Fruit fly (Drosophila melanogaster) whole organism, embryonic: ENCODE results near the gene CG18581.

ENCODE experiments used
- Atf3 ChIP-seq: fragments of 200-800 bp; sonication (Bioruptor generic); optimal IDR thresholded peaks from 3 replicates; lab custom pipeline; 2016; ENCODE audit warnings: missing biosample characterization, missing genetic modification characterization
- CG1024 ChIP-seq: fragments of 200-800 bp; sonication (Bioruptor generic); IDR thresholded peaks from 2 replicates; pipeline ENCODE4 v1.3.6; 2022; ENCODE audit warnings: missing biosample characterization, missing genetic modification characterization
- CG10274 ChIP-seq: fragments of 200-800 bp; sonication (Bioruptor generic); optimal IDR thresholded peaks from 3 replicates; lab custom pipeline; 2017; ENCODE audit warnings: missing biosample characterization, mild to moderate bottlenecking, missing genetic modification characterization
- CG11093 ChIP-seq: fragments of 200-800 bp; sonication (Bioruptor generic); IDR thresholded peaks from 3 replicates; pipeline ENCODE4 v1.3.6; 2022; ENCODE audit warnings: missing biosample characterization, missing genetic modification characterization
- CG11504 ChIP-seq: fragments of 200-800 bp; sonication (Bioruptor generic); optimal IDR thresholded peaks from 3 replicates; lab custom pipeline; 2019; ENCODE audit warnings: missing biosample characterization, mild to moderate bottlenecking, missing genetic modification characterization, moderate library complexity
- CG13894 ChIP-seq: fragments of 200-800 bp; sonication (Bioruptor generic); optimal IDR thresholded peaks from 3 replicates; lab custom pipeline; 2018; ENCODE audit warnings: missing biosample characterization, mild to moderate bottlenecking, missing genetic modification characterization, moderate library complexity
- CG2129 ChIP-seq: fragments of 200-800 bp; sonication (Bioruptor generic); IDR thresholded peaks from 2 replicates; pipeline ENCODE4 v1.3.6; 2022; ENCODE audit warnings: missing biosample characterization, missing genetic modification characterization; ENCODE audit not compliant: partially characterized antibody
- CG33213 ChIP-seq: fragments of 200-800 bp; sonication (Bioruptor generic); optimal IDR thresholded peaks from 3 replicates; lab custom pipeline; 2016; ENCODE audit warnings: missing biosample characterization, missing genetic modification characterization
- CG6654 ChIP-seq: fragments of 200-800 bp; sonication (Bioruptor generic); optimal IDR thresholded peaks from 2 replicates; lab custom pipeline; 2017; ENCODE audit warnings: missing biosample characterization, mild to moderate bottlenecking, missing genetic modification characterization
- CG6689 ChIP-seq: fragments of 200-800 bp; sonication (Bioruptor generic); IDR thresholded peaks from 2 replicates; pipeline ENCODE4 v1.3.6; 2022; ENCODE audit warnings: missing biosample characterization, missing genetic modification characterization
- CG6854 ChIP-seq: fragments of 200-800 bp; sonication (Bioruptor generic); optimal IDR thresholded peaks from 3 replicates; lab custom pipeline; 2017; ENCODE audit warnings: missing biosample characterization, mild to moderate bottlenecking, missing genetic modification characterization
- CG8089 ChIP-seq: fragments of 200-800 bp; sonication (Bioruptor generic); optimal IDR thresholded peaks from 3 replicates; lab custom pipeline; 2016; ENCODE audit warnings: missing biosample characterization, missing genetic modification characterization
- CG8359 ChIP-seq: fragments of 200-800 bp; sonication (Bioruptor generic); optimal IDR thresholded peaks from 2 replicates; lab custom pipeline; 2017; ENCODE audit warnings: missing biosample characterization, mild to moderate bottlenecking, missing genetic modification characterization, borderline replicate concordance
- CG8388 ChIP-seq: fragments of 200-800 bp; sonication (Bioruptor generic); optimal IDR thresholded peaks from 2 replicates; lab custom pipeline; 2019; ENCODE audit warnings: missing biosample characterization, mild to moderate bottlenecking, missing genetic modification characterization, moderate library complexity
- Chrac-16 ChIP-seq: fragments of 200-800 bp; sonication (Bioruptor generic); optimal IDR thresholded peaks from 3 replicates; lab custom pipeline; 2016; ENCODE audit warnings: missing biosample characterization, missing genetic modification characterization
- CkIIα-i1 ChIP-seq: fragments of 200-800 bp; sonication (Bioruptor generic); IDR thresholded peaks from 2 replicates; pipeline ENCODE4 v1.3.6; 2022; ENCODE audit warnings: missing biosample characterization, missing genetic modification characterization
- Dip2 ChIP-seq: fragments of 200-800 bp; sonication (Bioruptor generic); IDR thresholded peaks from 2 replicates; pipeline ENCODE4 v1.3.6; 2022; ENCODE audit warnings: missing biosample characterization, missing genetic modification characterization
- Doc2 ChIP-seq: fragments of 200-800 bp; sonication (Bioruptor generic); IDR thresholded peaks from 2 replicates; pipeline ENCODE4 v1.3.6; 2022; ENCODE audit warnings: missing biosample characterization, missing genetic modification characterization
- Drgx ChIP-seq: fragments of 200-800 bp; sonication (Bioruptor generic); IDR thresholded peaks from 2 replicates; pipeline ENCODE4 v1.3.6; 2022; ENCODE audit warnings: missing biosample characterization, missing genetic modification characterization
- Ets97D ChIP-seq: fragments of 200-800 bp; sonication (Bioruptor generic); optimal IDR thresholded peaks from 3 replicates; lab custom pipeline; 2016; ENCODE audit warnings: missing biosample characterization, missing genetic modification characterization
- Fer2 ChIP-seq: fragments of 200-800 bp; sonication (Bioruptor generic); optimal IDR thresholded peaks from 2 replicates; lab custom pipeline; 2018; ENCODE audit warnings: missing biosample characterization, mild to moderate bottlenecking, missing genetic modification characterization, moderate library complexity
- Gug ChIP-seq: fragments of 200-800 bp; sonication (Bioruptor generic); IDR thresholded peaks from 4 replicates; pipeline ENCODE4 v1.3.6; 2022; ENCODE audit warnings: missing biosample characterization, missing genetic modification characterization
- HLH4C ChIP-seq: fragments of 200-800 bp; sonication (Bioruptor generic); IDR thresholded peaks from 3 replicates; pipeline ENCODE4 v1.3.6; 2022; ENCODE audit warnings: missing biosample characterization, missing genetic modification characterization; ENCODE audit not compliant: partially characterized antibody
- HLH54F ChIP-seq: fragments of 200-800 bp; sonication (Bioruptor generic); optimal IDR thresholded peaks from 3 replicates; lab custom pipeline; 2016; ENCODE audit warnings: missing biosample characterization, missing genetic modification characterization
- HmgD ChIP-seq: fragments of 200-800 bp; sonication (Bioruptor generic); optimal IDR thresholded peaks from 3 replicates; lab custom pipeline; 2016; ENCODE audit warnings: missing biosample characterization, missing genetic modification characterization
- Hr3 ChIP-seq: fragments of 200-800 bp; sonication (Bioruptor generic); optimal IDR thresholded peaks from 3 replicates; lab custom pipeline; 2016; ENCODE audit warnings: missing biosample characterization, missing genetic modification characterization
- Hsf ChIP-seq: fragments of 200-800 bp; sonication (Bioruptor generic); optimal IDR thresholded peaks from 3 replicates; lab custom pipeline; 2016; ENCODE audit warnings: missing biosample characterization, missing genetic modification characterization
- Jarid2 ChIP-seq: fragments of 200-800 bp; sonication (Bioruptor generic); optimal IDR thresholded peaks from 3 replicates; lab custom pipeline; 2017; ENCODE audit warnings: mild to moderate bottlenecking, missing biosample characterization, missing genetic modification reagents, missing genetic modification characterization
- Oaz ChIP-seq: fragments of 200-800 bp; sonication (Bioruptor generic); IDR thresholded peaks from 2 replicates; pipeline ENCODE4 v1.3.6; 2022; ENCODE audit warnings: missing biosample characterization, missing genetic modification characterization
- Ptx1 ChIP-seq: fragments of 200-800 bp; sonication (Bioruptor generic); IDR thresholded peaks from 2 replicates; pipeline ENCODE4 v1.3.6; 2022; ENCODE audit warnings: missing biosample characterization, missing genetic modification characterization
- bsh ChIP-seq, 2 experiments: fragments of 200-800 bp; sonication (Bioruptor generic); optimal IDR thresholded peaks; 2 replicates each; lab custom pipeline; 2017 to 2018; ENCODE audit warnings: mild to moderate bottlenecking in 2 of 2, missing biosample characterization in 2 of 2, missing genetic modification characterization in 2 of 2, moderate library complexity in 1 of 2
- chm ChIP-seq: fragments of 200-800 bp; sonication (Bioruptor generic); IDR thresholded peaks from 2 replicates; pipeline ENCODE4 v1.3.6; 2022; ENCODE audit warnings: missing biosample characterization, missing genetic modification characterization
- exex ChIP-seq: fragments of 200-800 bp; sonication (Bioruptor generic); optimal IDR thresholded peaks from 4 replicates; lab custom pipeline; 2018; ENCODE audit warnings: missing biosample characterization, mild to moderate bottlenecking, missing genetic modification characterization, moderate library complexity
- fu2 ChIP-seq: fragments of 200-800 bp; sonication (Bioruptor generic); optimal IDR thresholded peaks from 2 replicates; lab custom pipeline; 2016; ENCODE audit warnings: missing biosample characterization, missing genetic modification characterization
- gro ChIP-seq: fragments of 200-800 bp; sonication (Bioruptor generic); optimal IDR thresholded peaks from 2 replicates; lab custom pipeline; 2016; ENCODE audit warnings: missing biosample characterization, missing genetic modification characterization
- gsb ChIP-seq: fragments of 200-800 bp; sonication (Bioruptor generic); IDR thresholded peaks from 2 replicates; pipeline ENCODE4 v1.3.6; 2022; ENCODE audit warnings: missing biosample characterization, missing genetic modification characterization
- hkb ChIP-seq, 2 experiments: fragments of 200-800 bp in 1 of 2; fragments of >200 bp in 1 of 2; sonication (Bioruptor generic) in 1 of 2; IDR thresholded peaks in 1 of 2; optimal IDR thresholded peaks in 1 of 2; 2 replicates each; pipeline versions ENCODE4 v1.3.6 to Lab custom; 2017 to 2022; ENCODE audit warnings: missing biosample characterization in 1 of 2, missing genetic modification characterization in 1 of 2
- hth ChIP-seq: fragments of >200 bp; optimal IDR thresholded peaks from 2 replicates; lab custom pipeline; 2017; ENCODE audit warnings: inconsistent platforms
- kah ChIP-seq: fragments of 200-800 bp; sonication (Bioruptor generic); optimal IDR thresholded peaks from 2 replicates; lab custom pipeline; 2018; ENCODE audit warnings: missing biosample characterization, mild to moderate bottlenecking, missing genetic modification characterization
- knrl ChIP-seq: fragments of 200-800 bp; sonication (Bioruptor generic); IDR thresholded peaks from 3 replicates; pipeline ENCODE4 v1.3.6; 2022; ENCODE audit warnings: missing biosample characterization, missing genetic modification characterization; ENCODE audit not compliant: partially characterized antibody
- mam ChIP-seq: fragments of 200-800 bp; sonication (Bioruptor generic); optimal IDR thresholded peaks from 3 replicates; lab custom pipeline; 2016; ENCODE audit warnings: missing biosample characterization, missing genetic modification characterization
- nerfin-1 ChIP-seq: fragments of 200-800 bp; sonication (Bioruptor generic); optimal IDR thresholded peaks from 3 replicates; lab custom pipeline; 2019; ENCODE audit warnings: missing biosample characterization, mild to moderate bottlenecking, missing genetic modification characterization, moderate library complexity
- nom ChIP-seq: fragments of 200-800 bp; sonication (Bioruptor generic); optimal IDR thresholded peaks from 2 replicates; lab custom pipeline; 2017; ENCODE audit warnings: missing biosample characterization, missing genetic modification characterization, mild to moderate bottlenecking, moderate library complexity, missing genetic modification reagents
- prd ChIP-seq, 3 experiments: fragments of >200 bp in 2 of 3; fragments of 200-800 bp in 1 of 3; sonication (Bioruptor generic) in 1 of 3; optimal IDR thresholded peaks in 2 of 3; IDR thresholded peaks in 1 of 3; 2 replicates in 2 of 3; 3 replicates in 1 of 3; pipeline versions ENCODE4 v1.3.6 to Lab custom; 2017 to 2022; ENCODE audit warnings: missing biosample characterization in 1 of 3, missing genetic modification characterization in 1 of 3
- pros ChIP-seq: fragments of 200-800 bp; sonication (Bioruptor generic); optimal IDR thresholded peaks from 3 replicates; lab custom pipeline; 2019; ENCODE audit warnings: missing biosample characterization, mild to moderate bottlenecking, missing genetic modification characterization, moderate library complexity
- pum ChIP-seq: fragments of 200-800 bp; sonication (Bioruptor generic); optimal IDR thresholded peaks from 2 replicates; lab custom pipeline; 2016; ENCODE audit warnings: missing biosample characterization, missing genetic modification characterization
- sens-2 ChIP-seq: fragments of 200-800 bp; sonication (Bioruptor generic); IDR thresholded peaks from 2 replicates; pipeline ENCODE4 v1.3.6; 2022; ENCODE audit warnings: missing biosample characterization, missing genetic modification characterization
- sima ChIP-seq: fragments of 200-800 bp; sonication (Bioruptor generic); optimal IDR thresholded peaks from 2 replicates; lab custom pipeline; 2016; ENCODE audit warnings: missing biosample characterization, missing genetic modification characterization
- sna ChIP-seq: fragments of 200-800 bp; sonication (Bioruptor generic); IDR thresholded peaks from 2 replicates; pipeline ENCODE4 v1.3.6; 2022; ENCODE audit warnings: missing biosample characterization, missing genetic modification characterization; ENCODE audit not compliant: partially characterized antibody
- zf30C ChIP-seq: fragments of 200-800 bp; sonication (Bioruptor generic); optimal IDR thresholded peaks from 3 replicates; lab custom pipeline; 2018; ENCODE audit warnings: missing biosample characterization, mild to moderate bottlenecking, missing genetic modification characterization

CG18581 gene

DNA sequence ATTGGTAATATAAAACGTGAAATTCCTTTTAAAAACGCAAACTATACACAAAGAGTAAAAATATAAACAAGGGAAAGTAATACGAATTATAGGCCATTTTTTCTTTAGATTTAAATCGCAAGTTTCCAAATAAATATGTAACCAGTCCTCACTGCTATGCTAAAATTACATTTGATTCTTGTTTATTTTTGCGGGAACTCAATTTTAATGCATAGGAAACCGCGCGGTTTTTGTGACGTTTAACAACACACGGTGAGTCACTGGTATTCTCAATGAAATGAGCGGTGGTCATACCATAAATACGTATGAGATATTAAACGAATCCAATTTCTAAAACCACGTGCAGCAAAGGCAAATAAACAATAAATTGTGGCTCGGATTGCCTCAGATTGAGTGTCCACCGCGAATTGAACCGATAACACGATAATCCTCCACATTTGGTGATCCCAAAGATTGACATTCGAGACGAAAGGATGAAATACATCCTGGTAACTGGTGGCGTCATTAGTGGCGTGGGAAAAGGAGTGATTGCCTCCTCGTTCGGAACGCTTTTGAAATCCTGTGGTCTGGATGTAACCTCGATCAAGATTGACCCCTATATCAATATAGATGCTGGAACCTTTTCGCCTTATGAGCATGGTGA is 48.0 kb upstream of the CG18581 start, which contains the start of gene Ctps:
Gene Ctps (plus strand): TSS at position 37 of the 643 bp plus-strand sequence.
- TF ChIP-seq kah (no peak), sens-2 (GFP tag; lab: Robert Waterston, UW) (no peak), CG1024 (GFP tag; lab: Robert Waterston, UW) (no peak), nom (GFP tag; lab: Kevin White, UChicago) (no peak), pros (no peak), CG6854 (GFP tag; lab: Kevin White, UChicago) (no peak), gro (peak; percentile 35), CG13894 (tag; lab: Kevin White, UChicago) (no peak), Doc2 (GFP tag; lab: Robert Waterston, UW) (no peak), pum (no peak), nerfin-1 (tag; lab: Kevin White, UChicago) (no peak), CG6654 (no peak), fu2 (no peak), Chrac-16 (peak; percentile 16), mam (peak; percentile 21), Ptx1 (GFP tag; lab: Robert Waterston, UW) (no peak), knrl (no peak), CG8089 (GFP tag; lab: Kevin White, UChicago) (no peak), CG8388 (GFP tag; lab: Kevin White, UChicago) (no peak), Drgx (GFP tag; lab: Robert Waterston, UW) (no peak), sima (GFP tag; lab: Kevin White, UChicago) (no peak), Gug (no peak), Hsf (GFP tag; lab: Kevin White, UChicago) (peak; percentile 3), CkIIα-i1 (GFP tag; lab: Robert Waterston, UW) (no peak), Jarid2 (GFP tag; lab: Kevin White, UChicago) (no peak), sna (GFP tag; lab: Robert Waterston, UW) (no peak), Hr3 (GFP tag; lab: Kevin White, UChicago) (no peak), CG33213 (GFP tag; lab: Kevin White, UChicago) (peak; percentile 34), exex (tag; lab: Kevin White, UChicago) (no peak), HmgD (GFP tag; lab: Kevin White, UChicago) (no peak), hth (no peak), gsb (GFP tag; lab: Robert Waterston, UW) (no peak), CG11504 (tag; lab: Kevin White, UChicago) (peak; percentile 28), Oaz (GFP tag; lab: Robert Waterston, UW) (no peak), bsh (GFP tag; optimal IDR thresholded peaks at IDR 0.05; lab: Kevin White, UChicago) (no peak), CG6689 (GFP tag; lab: Robert Waterston, UW) (no peak), HLH4C (GFP tag; lab: Robert Waterston, UW) (no peak), CG8359 (GFP tag; lab: Kevin White, UChicago) (no peak), Dip2 (GFP tag; lab: Robert Waterston, UW) (no peak), Ets97D (GFP tag; lab: Kevin White, UChicago) (peak; percentile 62), Fer2 (tag; lab: Kevin White, UChicago) (no peak), chm (GFP tag; lab: Robert Waterston, UW) (no peak), Atf3 (GFP tag; lab: Kevin White, UChicago) (no peak), CG2129 (GFP tag; lab: Robert Waterston, UW) (no peak), zf30C (GFP tag; lab: Kevin White, UChicago) (no peak), hkb (optimal IDR thresholded peaks at IDR 0.05; lab: Kevin White, UChicago) (no peak), hkb (GFP tag; IDR thresholded peaks at IDR 0.05; lab: Robert Waterston, UW) (no peak), CG11093 (no peak), CG10274 (no peak), prd (optimal IDR thresholded peaks at IDR 0.05; lab: Kevin White, UChicago) (no peak), prd (GFP tag; IDR thresholded peaks at IDR 0.05; lab: Robert Waterston, UW) (0 out of 3 replicates have a peak, but pooled peaks have one; percentile 19), HLH54F (GFP tag; lab: Kevin White, UChicago) (no peak)
